Worm (Caenorhabditis elegans) whole organism, midembryonic: ENCODE results near the gene nhr-172.

ENCODE experiments used
- T22C8.4 ChIP-seq: fragments of 200-800 bp; sonication (Bioruptor generic); IDR thresholded peaks from 2 replicates; pipeline ENCODE4 v1.3.6; 2022; ENCODE audit warnings: missing genetic modification characterization, missing compliant biosample characterization
- klf-2 ChIP-seq: fragments of 200-800 bp; sonication (Bioruptor generic); conservative IDR thresholded peaks from 2 replicates; pipeline ENCODE4 v1.3.6; 2022; ENCODE audit warnings: missing genetic modification reagents, missing genetic modification characterization, missing compliant biosample characterization
- med-1 ChIP-seq: sonication (generic microtip); optimal IDR thresholded peaks from 2 replicates; lab custom pipeline; 2017; ENCODE audit warnings: missing genetic modification characterization, mild to moderate bottlenecking, missing compliant biosample characterization, antibody characterized with exemption, missing genetic modification reagents; ENCODE audit not compliant: insufficient read depth
- tab-1 ChIP-seq: fragments of 200-800 bp; sonication (Bioruptor generic); IDR thresholded peaks from 2 replicates; pipeline ENCODE4 v1.3.6; 2022; ENCODE audit warnings: missing genetic modification characterization, missing compliant biosample characterization
- ztf-23 ChIP-seq: fragments of 200-800 bp; sonication (Bioruptor generic); IDR thresholded peaks from 2 replicates; pipeline ENCODE4 v1.3.6; 2022; ENCODE audit warnings: missing genetic modification reagents, missing genetic modification characterization, missing compliant biosample characterization
- ztf-29 ChIP-seq: fragments of 200-800 bp; sonication (Bioruptor generic); IDR thresholded peaks from 2 replicates; pipeline ENCODE4 v1.3.6; 2022; ENCODE audit warnings: missing genetic modification reagents, missing genetic modification characterization, missing compliant biosample characterization

DNA sequence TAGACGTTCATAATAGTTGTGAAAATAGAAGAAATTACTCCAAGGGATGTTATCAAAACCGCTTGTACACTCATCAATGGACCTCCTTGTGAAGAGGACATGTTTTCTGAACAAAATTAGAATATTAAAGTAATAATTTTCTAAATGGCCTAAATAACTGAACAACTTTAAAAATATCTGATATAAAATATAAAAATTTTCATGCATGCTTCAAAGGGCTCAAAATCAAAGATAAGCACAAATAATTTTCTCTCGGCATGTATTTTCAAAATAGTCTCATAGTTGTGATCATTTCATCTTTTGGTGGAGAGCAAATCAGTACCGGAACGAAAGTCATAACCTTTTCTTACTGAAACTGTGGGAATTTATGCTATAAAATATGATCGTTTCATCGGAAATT, 23.8 kb upstream of the nhr-172 start, which contains the start of gene srbc-8:
- TF ChIP-seq tab-1 (GFP tag; lab: Robert Waterston, UW) = no peak
- TF ChIP-seq med-1 (GFP tag; lab: Kevin White, UChicago) = no peak
- TF ChIP-seq ztf-23 (GFP tag; lab: Robert Waterston, UW) = no peak
- no peak for TF ChIP-seq T22C8.4
- no peak for TF ChIP-seq ztf-29
- TF ChIP-seq klf-2 = no peak
